Worm (Caenorhabditis elegans): ENCODE data around the gene sdz-16.

ce11 chrV:17331340-17331739 is 3.6 kb upstream of the sdz-16 start, which contains the start of gene fbxa-185:
- TF ChIP-seq him-1 (tag; optimal IDR thresholded peaks at IDR 0.05) (no peak), dao-5 (tag; optimal IDR thresholded peaks at IDR 0.05) (no peak), W03F9.2 (tag; optimal IDR thresholded peaks at IDR 0.05) (no peak)
